Fruit fly (Drosophila melanogaster) whole organism, wandering third instar larva: Measurements from ENCODE around the gene f.
A peak's percentile ranks its signal among the peaks of the same experiment; 100 is the strongest.

Experiments used
- Abd-B ChIP-seq: fragments of >200 bp; optimal IDR thresholded peaks from 2 replicates; lab custom pipeline; 2017; ENCODE audit warnings: missing biosample characterization, missing genetic modification characterization
- CG32264 ChIP-seq: fragments of 200-800 bp; sonication (Bioruptor generic); optimal IDR thresholded peaks from 2 replicates; lab custom pipeline; 2016; ENCODE audit warnings: missing biosample characterization, missing genetic modification characterization
- CG9705 ChIP-seq: fragments of 200-800 bp; sonication (Bioruptor generic); optimal IDR thresholded peaks from 2 replicates; lab custom pipeline; 2018; ENCODE audit warnings: missing biosample characterization, mild to moderate bottlenecking, missing genetic modification characterization
- CrebA ChIP-seq: fragments of 200-800 bp; sonication (Bioruptor generic); optimal IDR thresholded peaks from 2 replicates; lab custom pipeline; 2016; ENCODE audit warnings: missing biosample characterization, mild to moderate bottlenecking, missing genetic modification characterization, borderline replicate concordance
- Dif ChIP-seq: fragments of 200-275, 200-300 bp; sonication (Bioruptor generic); optimal IDR thresholded peaks from 2 replicates; lab custom pipeline; 2018; ENCODE audit warnings: missing biosample characterization, missing genetic modification characterization; ENCODE audit not compliant: partially characterized antibody
- GATAd ChIP-seq: sonication (Bioruptor generic); optimal IDR thresholded peaks from 2 replicates; lab custom pipeline; 2016; ENCODE audit warnings: missing biosample characterization, missing genetic modification characterization
- Hnf4 ChIP-seq: fragments of 200-800 bp; sonication (Bioruptor generic); optimal IDR thresholded peaks from 2 replicates; lab custom pipeline; 2016; ENCODE audit warnings: missing biosample characterization, mild to moderate bottlenecking, missing genetic modification characterization
- Hr78 ChIP-seq: fragments of >200 bp; optimal IDR thresholded peaks from 2 replicates; lab custom pipeline; 2017; ENCODE audit warnings: missing biosample characterization, missing genetic modification characterization
- Hr83 ChIP-seq: fragments of 200-300 bp; sonication (Bioruptor generic); optimal IDR thresholded peaks from 2 replicates; lab custom pipeline; 2016; ENCODE audit warnings: missing biosample characterization, mild to moderate bottlenecking, missing genetic modification characterization, moderate library complexity; ENCODE audit not compliant: poor library complexity, severe bottlenecking
- Jra ChIP-seq: sonication (Bioruptor generic); optimal IDR thresholded peaks from 2 replicates; lab custom pipeline; 2016; ENCODE audit warnings: missing biosample characterization, missing genetic modification characterization
- Myc ChIP-seq: fragments of >200 bp; optimal IDR thresholded peaks from 2 replicates; lab custom pipeline; 2017
- OdsH ChIP-seq: fragments of 200-800 bp; sonication (Bioruptor generic); optimal IDR thresholded peaks from 2 replicates; lab custom pipeline; 2016; ENCODE audit warnings: missing biosample characterization, mild to moderate bottlenecking, missing genetic modification characterization
- Rel ChIP-seq, 2 experiments: fragments of 200-800 bp; sonication (Bioruptor generic) in 1 of 2; optimal IDR thresholded peaks; 2 replicates in 1 of 2; 3 replicates in 1 of 2; lab custom pipeline; 2016 to 2019; ENCODE audit warnings: mild to moderate bottlenecking in 2 of 2, missing biosample characterization in 2 of 2, missing genetic modification characterization in 2 of 2, moderate library complexity in 1 of 2
- Sp1 ChIP-seq: fragments of 200-800 bp; sonication (Bioruptor generic); optimal IDR thresholded peaks from 3 replicates; lab custom pipeline; 2019; ENCODE audit warnings: missing biosample characterization, mild to moderate bottlenecking, missing genetic modification characterization, moderate library complexity
- Vsx2 ChIP-seq: fragments of 200-300, 225-300 bp; sonication (Bioruptor generic); optimal IDR thresholded peaks from 2 replicates; lab custom pipeline; 2018; ENCODE audit warnings: missing biosample characterization, missing genetic modification characterization; ENCODE audit not compliant: partially characterized antibody
- br ChIP-seq: fragments of 200-800 bp; sonication (Bioruptor generic); optimal IDR thresholded peaks from 2 replicates; lab custom pipeline; 2016; ENCODE audit warnings: missing biosample characterization, missing genetic modification characterization
- brk ChIP-seq: fragments of 200-800 bp; sonication (Bioruptor generic); optimal IDR thresholded peaks from 2 replicates; lab custom pipeline; 2016; ENCODE audit warnings: missing biosample characterization, mild to moderate bottlenecking, missing genetic modification characterization
- dl ChIP-seq, 2 experiments: fragments of 175-275, 200-275 bp in 1 of 2; fragments of 200-275 bp in 1 of 2; sonication (Bioruptor generic); optimal IDR thresholded peaks; lab custom pipeline; 2018; ENCODE audit warnings: mild to moderate bottlenecking in 2 of 2, missing biosample characterization in 2 of 2, missing genetic modification characterization in 2 of 2, moderate library complexity in 2 of 2; ENCODE audit not compliant: partially characterized antibody in 2 of 2, insufficient read depth in 1 of 2
- dsf ChIP-seq: sonication (Bioruptor generic); optimal IDR thresholded peaks from 2 replicates; lab custom pipeline; 2016; ENCODE audit warnings: missing biosample characterization, missing genetic modification characterization, borderline replicate concordance
- ey ChIP-seq: fragments of 200-800 bp; sonication (Bioruptor generic); optimal IDR thresholded peaks from 2 replicates; lab custom pipeline; 2016; ENCODE audit warnings: missing biosample characterization, missing genetic modification characterization
- foxo ChIP-seq, 2 experiments: fragments of 200-800 bp; sonication (Bioruptor generic); optimal IDR thresholded peaks; 2 replicates in 1 of 2; 3 replicates in 1 of 2; lab custom pipeline; 2016 to 2017; ENCODE audit warnings: missing biosample characterization in 2 of 2, missing genetic modification characterization in 2 of 2
- fru ChIP-seq: fragments of 200-800 bp; sonication (Bioruptor generic); optimal IDR thresholded peaks from 3 replicates; lab custom pipeline; 2016; ENCODE audit warnings: missing biosample characterization, mild to moderate bottlenecking, missing genetic modification characterization
- h ChIP-seq: fragments of 200-800 bp; sonication (Bioruptor generic); optimal IDR thresholded peaks from 3 replicates; lab custom pipeline; 2016; ENCODE audit warnings: missing biosample characterization, mild to moderate bottlenecking, missing genetic modification characterization
- jim ChIP-seq: fragments of 175-275, 200-325 bp; sonication (Bioruptor generic); optimal IDR thresholded peaks from 2 replicates; lab custom pipeline; 2016; ENCODE audit warnings: missing biosample characterization, mild to moderate bottlenecking, missing genetic modification characterization
- lola ChIP-seq: fragments of >200 bp; optimal IDR thresholded peaks from 2 replicates; lab custom pipeline; 2017; ENCODE audit warnings: missing biosample characterization, missing genetic modification characterization
- pan ChIP-seq: fragments of >200 bp; optimal IDR thresholded peaks from 2 replicates; lab custom pipeline; 2017
- psq ChIP-seq: fragments of 200-800 bp; sonication (Bioruptor generic); optimal IDR thresholded peaks from 3 replicates; lab custom pipeline; 2017; ENCODE audit warnings: missing biosample characterization, mild to moderate bottlenecking, missing genetic modification characterization, moderate library complexity
- rgr ChIP-seq: fragments of 200-800 bp; sonication (Bioruptor generic); optimal IDR thresholded peaks from 3 replicates; lab custom pipeline; 2016; ENCODE audit warnings: missing biosample characterization, mild to moderate bottlenecking, missing genetic modification characterization
- sage ChIP-seq: fragments of 200-800 bp; sonication (Bioruptor generic); optimal IDR thresholded peaks from 2 replicates; lab custom pipeline; 2016; ENCODE audit warnings: missing biosample characterization, mild to moderate bottlenecking, missing genetic modification characterization
- sv ChIP-seq: fragments of 200-800 bp; sonication (Bioruptor generic); optimal IDR thresholded peaks from 3 replicates; lab custom pipeline; 2016; ENCODE audit warnings: missing biosample characterization, missing genetic modification characterization
- tai ChIP-seq: sonication (Bioruptor generic); optimal IDR thresholded peaks from 2 replicates; lab custom pipeline; 2016; ENCODE audit warnings: missing biosample characterization, missing genetic modification characterization
- usp ChIP-seq: fragments of >200 bp; optimal IDR thresholded peaks from 2 replicates; lab custom pipeline; 2017; ENCODE audit warnings: missing biosample characterization, missing genetic modification characterization
- woc ChIP-seq: sonication (Bioruptor generic); optimal IDR thresholded peaks from 2 replicates; lab custom pipeline; 2016; ENCODE audit warnings: missing biosample characterization, mild to moderate bottlenecking, missing genetic modification characterization

Gene f

dm6 chrX:17226681-17227019, 6.1 kb upstream of the f start, which contains the start of gene CG10598:
Gene CG10598, minus strand, starts transcription at chrX:17226867.
- no peak for TF ChIP-seq Vsx2 (GFP tag; lab: Kevin White, UChicago)
- no peak for TF ChIP-seq jim (GFP tag; lab: Kevin White, UChicago)
- no peak for TF ChIP-seq Sp1 (GFP tag; lab: Kevin White, UChicago)
- TF ChIP-seq GATAd (GFP tag; lab: Kevin White, UChicago), result no peak
- no peak for TF ChIP-seq OdsH
- TF ChIP-seq sage (GFP tag; lab: Kevin White, UChicago), result no peak
- no peak for TF ChIP-seq fru
- no peak for TF ChIP-seq tai (GFP tag; lab: Kevin White, UChicago)
- no peak for TF ChIP-seq woc (GFP tag; lab: Kevin White, UChicago)
- TF ChIP-seq sv (GFP tag; lab: Kevin White, UChicago), result no peak
- TF ChIP-seq Myc (lab: Kevin White, UChicago), result no peak

dm6 chrX:17227462-17227861, 5.3 kb upstream of the f start:
- TF ChIP-seq tai (GFP tag; lab: Kevin White, UChicago) (no peak), dl (GFP tag; optimal IDR thresholded peaks at IDR 0.05; lab: Kevin White, UChicago; ENCODE audit: insufficient read depth in 1 of 2, partially characterized antibody in 2 of 2) (no peak), Abd-B (GFP tag; lab: Kevin White, UChicago) (no peak), pan (lab: Kevin White, UChicago) (no peak), brk (no peak), Myc (lab: Kevin White, UChicago) (no peak), h (GFP tag; lab: Kevin White, UChicago) (no peak), lola (GFP tag; lab: Kevin White, UChicago) (no peak), Hr83 (no peak), OdsH (no peak), Dif (no peak), br (GFP tag; lab: Kevin White, UChicago) (no peak), CrebA (GFP tag; lab: Kevin White, UChicago) (no peak)

- TF ChIP-seq rgr (peak; percentile 40), sage (GFP tag; lab: Kevin White, UChicago) (no peak), woc (GFP tag; lab: Kevin White, UChicago) (no peak), foxo (GFP tag; optimal IDR thresholded peaks at IDR 0.05; lab: Kevin White, UChicago) (peak in 1 of 2 experiments; percentile 45), fru (peak; percentile 32), Hnf4 (GFP tag; lab: Kevin White, UChicago) (peak; percentile 29), ey (GFP tag; lab: Kevin White, UChicago) (peak; percentile 25), br (GFP tag; lab: Kevin White, UChicago) (peak; percentile 23)
Observed at dm6 chrX:17229475-17230169, 3.1 kb upstream of the f start.

- TF ChIP-seq OdsH, result no peak
- no peak for TF ChIP-seq fru
- no peak for TF ChIP-seq lola (GFP tag; lab: Kevin White, UChicago)
- no peak for TF ChIP-seq sage (GFP tag; lab: Kevin White, UChicago)
- no peak for TF ChIP-seq psq (GFP tag; lab: Kevin White, UChicago)
Observed at dm6 chrX:17230944-17231343, 1.8 kb upstream of the f start, which contains the start of gene CG10597. Gene CG10597, minus strand, starts transcription at chrX:17231044.

dm6 chrX:17236468-17236867, 3.7 kb downstream of the f start:
- no peak for TF ChIP-seq tai (GFP tag; lab: Kevin White, UChicago)
- TF ChIP-seq ey (GFP tag; lab: Kevin White, UChicago), result no peak
- TF ChIP-seq CG32264 (GFP tag; lab: Kevin White, UChicago), result no peak
- no peak for TF ChIP-seq br (GFP tag; lab: Kevin White, UChicago)
- no peak for TF ChIP-seq OdsH
- TF ChIP-seq Hr78 (GFP tag; lab: Kevin White, UChicago), result no peak
- TF ChIP-seq Vsx2 (GFP tag; lab: Kevin White, UChicago), result no peak
- no peak for TF ChIP-seq CG9705 (GFP tag; lab: Kevin White, UChicago)
- no peak for TF ChIP-seq usp (GFP tag; lab: Kevin White, UChicago)
- no peak for TF ChIP-seq woc (GFP tag; lab: Kevin White, UChicago)
- TF ChIP-seq Rel (GFP tag; optimal IDR thresholded peaks at IDR 0.05; lab: Kevin White, UChicago), result no peak
- TF ChIP-seq Rel (tag; optimal IDR thresholded peaks at IDR 0.05; lab: Kevin White, UChicago), result no peak
- TF ChIP-seq pan (lab: Kevin White, UChicago), result no peak
- no peak for TF ChIP-seq dsf
- no peak for TF ChIP-seq h (GFP tag; lab: Kevin White, UChicago)
- no peak for TF ChIP-seq Myc (lab: Kevin White, UChicago)
- TF ChIP-seq sage (GFP tag; lab: Kevin White, UChicago), result no peak
- TF ChIP-seq Hr83, result no peak
- TF ChIP-seq GATAd (GFP tag; lab: Kevin White, UChicago), result no peak
- no peak for TF ChIP-seq Jra (GFP tag; lab: Kevin White, UChicago)
